Worm (Caenorhabditis elegans): Measurements from ENCODE around the gene srv-27.
"Not testable (repeated sequence)": the region's sequence is repeated elsewhere in the genome, so short reads cannot be mapped to it uniquely, and the experiment has no call there.

The srv-27 gene

DNA sequence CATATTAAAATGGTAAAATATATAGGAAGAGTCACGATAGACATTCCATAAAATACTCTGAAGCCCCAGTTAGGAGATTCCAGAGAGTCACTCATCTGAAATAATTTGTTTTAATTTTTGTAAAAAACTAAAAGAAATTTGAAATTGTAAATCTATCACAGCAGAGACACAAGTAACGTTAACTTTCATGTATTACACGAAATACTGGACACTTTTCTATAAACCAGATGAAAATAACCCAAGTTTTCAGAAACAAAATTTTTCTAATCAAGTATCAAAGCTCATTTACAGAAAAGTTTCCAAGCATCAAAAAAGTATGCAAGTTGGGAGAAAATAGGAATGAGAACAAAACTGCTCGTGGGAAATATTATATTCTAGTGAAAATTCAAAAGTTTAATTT, at the start of gene srv-27:
Gene srv-27, minus strand, starts transcription at position 101 of the 400 bp plus-strand sequence.
- no peak for TF ChIP-seq dve-1 (tag; optimal IDR thresholded peaks at IDR 0.05)
- TF ChIP-seq sox-4 (tag; optimal IDR thresholded peaks at IDR 0.05), result no peak
- TF ChIP-seq ceh-19 (GFP tag; optimal IDR thresholded peaks at IDR 0.05), result no peak
- no peak for TF ChIP-seq pqm-1 (tag; optimal IDR thresholded peaks at IDR 0.05)
- TF ChIP-seq T23F11.4 (GFP tag; optimal IDR thresholded peaks at IDR 0.05), result no peak
- no peak for TF ChIP-seq zip-5 (tag; optimal IDR thresholded peaks at IDR 0.05)
- TF ChIP-seq pros-1 (tag; optimal IDR thresholded peaks at IDR 0.05), result no peak
- no peak for TF ChIP-seq sdc-2 (tag; optimal IDR thresholded peaks at IDR 0.05)
- TF ChIP-seq hlh-13 (GFP tag; optimal IDR thresholded peaks at IDR 0.05), result no peak
- no peak for TF ChIP-seq unc-42 (tag; optimal IDR thresholded peaks at IDR 0.05)
- TF ChIP-seq ceh-14 (tag; optimal IDR thresholded peaks at IDR 0.05), result no peak

DNA sequence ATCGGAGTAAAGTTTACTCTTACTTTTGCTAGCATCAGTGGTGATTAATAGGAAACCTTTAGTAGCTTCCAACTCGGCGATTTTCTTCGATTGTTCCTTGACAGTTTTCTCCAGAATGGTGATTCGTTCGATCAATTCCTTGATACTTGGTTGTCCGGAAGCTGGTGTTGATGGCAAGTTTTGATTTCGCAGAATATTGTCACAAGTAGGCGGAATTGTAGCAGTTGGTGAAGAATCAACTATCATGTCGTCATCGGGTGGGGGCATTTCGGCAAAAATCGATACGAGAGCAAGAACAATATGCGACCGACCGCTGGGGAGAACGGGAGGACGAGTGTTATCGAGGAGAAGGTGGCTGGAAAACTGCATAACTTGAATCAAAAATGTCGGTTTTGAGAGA, 49.1 kb upstream of the srv-27 start, which contains the start of gene Y73B6BL.289:
Gene Y73B6BL.289, plus strand, starts transcription at position 301 of the 400 bp plus-strand sequence.
- not testable (repeated sequence) for TF ChIP-seq rnt-1, ceh-22, ceh-48 (tag; optimal IDR thresholded peaks at IDR 0.05)

DNA sequence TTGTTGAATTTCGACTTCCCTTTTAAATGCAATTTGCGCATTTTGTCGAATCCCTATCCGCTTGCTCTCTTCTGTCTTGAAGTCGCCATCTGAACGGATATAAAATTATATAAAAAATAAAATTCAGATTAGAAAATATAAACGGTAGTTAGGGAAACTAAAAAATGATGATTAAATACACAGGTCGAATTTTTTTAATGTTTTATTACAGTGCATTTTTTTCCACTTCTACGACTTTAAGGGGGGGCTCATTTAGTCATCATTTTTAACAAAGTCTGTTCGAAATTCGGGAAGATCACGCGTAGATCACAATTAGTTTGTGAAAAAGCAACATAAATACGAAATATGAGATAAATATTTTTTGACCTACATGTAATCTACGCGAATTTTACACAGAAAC, 44.7 kb upstream of the srv-27 start, which contains the start of gene Y73B6BL.14:
Gene Y73B6BL.14, minus strand, starts transcription at position 101 of the 400 bp plus-strand sequence.
- TF ChIP-seq odd-2 (tag; optimal IDR thresholded peaks at IDR 0.05), result no peak
- TF ChIP-seq pat-9 (tag; optimal IDR thresholded peaks at IDR 0.05), result no peak
- no peak for TF ChIP-seq fkh-6 (tag; optimal IDR thresholded peaks at IDR 0.05)
- TF ChIP-seq rnt-1 (tag; optimal IDR thresholded peaks at IDR 0.05), result no peak
- no peak for TF ChIP-seq ceh-9 (tag; optimal IDR thresholded peaks at IDR 0.05)
- TF ChIP-seq tbx-2 (tag; optimal IDR thresholded peaks at IDR 0.05), result no peak
- no peak for TF ChIP-seq F13H6.1 (tag; optimal IDR thresholded peaks at IDR 0.05)
- no peak for TF ChIP-seq hlh-6 (tag; optimal IDR thresholded peaks at IDR 0.05)
- no peak for TF ChIP-seq ceh-31 (tag; optimal IDR thresholded peaks at IDR 0.05)
- TF ChIP-seq ttx-3 (tag; optimal IDR thresholded peaks at IDR 0.05), result no peak
- TF ChIP-seq dve-1 (tag; optimal IDR thresholded peaks at IDR 0.05), result no peak
- TF ChIP-seq pqm-1 (tag; optimal IDR thresholded peaks at IDR 0.05), result no peak
- no peak for TF ChIP-seq tbx-7 (tag; optimal IDR thresholded peaks at IDR 0.05)
- TF ChIP-seq K02D7.2 (tag; optimal IDR thresholded peaks at IDR 0.05), result no peak
- no peak for TF ChIP-seq npax-4 (tag; optimal IDR thresholded peaks at IDR 0.05)
- TF ChIP-seq nfya-1 (tag; optimal IDR thresholded peaks at IDR 0.05), result no peak
- TF ChIP-seq ceh-34 (tag; optimal IDR thresholded peaks at IDR 0.05), result no peak
- no peak for TF ChIP-seq elt-2 (tag; optimal IDR thresholded peaks at IDR 0.05)
- TF ChIP-seq ceh-22 (tag; optimal IDR thresholded peaks at IDR 0.05), result no peak

DNA sequence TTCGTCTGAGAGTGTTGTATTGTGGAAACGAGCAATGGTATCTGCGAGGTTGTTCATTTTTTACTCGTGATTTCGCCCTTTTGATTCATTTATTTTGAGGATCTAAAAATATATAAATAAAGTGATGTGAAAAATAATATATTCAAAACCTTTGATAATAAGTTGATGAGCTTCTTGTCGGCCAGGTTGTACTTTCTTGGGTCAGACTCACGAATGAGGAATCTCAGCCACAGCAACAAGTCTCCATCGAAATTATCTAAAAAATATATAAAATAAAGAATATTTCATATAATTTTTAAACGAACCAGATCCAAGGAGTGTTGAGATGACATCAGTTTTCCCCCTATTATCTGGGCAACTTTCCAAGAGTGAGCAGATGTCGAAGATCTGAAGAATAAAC, 44.3 kb upstream of the srv-27 start, which contains the start of gene Y73B6BL.288:
Gene Y73B6BL.288, minus strand, starts transcription at position 101 of the 400 bp plus-strand sequence.
- TF ChIP-seq pqm-1 (tag; optimal IDR thresholded peaks at IDR 0.05) (no peak), madf-2 (tag; optimal IDR thresholded peaks at IDR 0.05) (no peak), C08G9.2 (tag; optimal IDR thresholded peaks at IDR 0.05) (no peak), Y22D7AL.16 (tag; optimal IDR thresholded peaks at IDR 0.05) (no peak), unc-86 (tag; optimal IDR thresholded peaks at IDR 0.05) (no peak), ceh-14 (tag; optimal IDR thresholded peaks at IDR 0.05) (no peak), tbx-2 (tag; optimal IDR thresholded peaks at IDR 0.05) (no peak), ceh-31 (tag; optimal IDR thresholded peaks at IDR 0.05) (no peak), nhr-232 (tag; optimal IDR thresholded peaks at IDR 0.05) (no peak), odd-2 (tag; optimal IDR thresholded peaks at IDR 0.05) (no peak)

- TF ChIP-seq nfya-1 (tag; optimal IDR thresholded peaks at IDR 0.05) (no peak), nhr-11 (tag; optimal IDR thresholded peaks at IDR 0.05) (no peak), nhr-232 (tag; optimal IDR thresholded peaks at IDR 0.05) (no peak), ceh-18 (tag; optimal IDR thresholded peaks at IDR 0.05) (no peak)
Measured at ce11 chrIV:6337353-6337752, 39.2 kb upstream of the srv-27 start, which contains the start of gene ipla-6. TSS of gene ipla-6 (plus strand) at chrIV:6337653.

All from whole organism, late embryonic.